Worm (Caenorhabditis elegans): ENCODE results near the gene ceh-22.

ceh-22 gene

ce11 chrV:10722595-10722994, 50.9 kb downstream of the ceh-22 start (continued):
- TF ChIP-seq dpl-1 (GFP tag; optimal IDR thresholded peaks at IDR 0.05) (peak in 1 of 3 experiments; percentile 23), vab-15 (tag; optimal IDR thresholded peaks at IDR 0.05) (no peak), C16A3.4 (tag; optimal IDR thresholded peaks at IDR 0.05) (no peak), egl-27 (tag; optimal IDR thresholded peaks at IDR 0.05) (no peak), aha-1 (tag; optimal IDR thresholded peaks at IDR 0.05) (no peak), nhr-90 (tag; optimal IDR thresholded peaks at IDR 0.05; ENCODE audit: poor library complexity) (no peak), hpl-2 (GFP tag; optimal IDR thresholded peaks at IDR 0.05) (no peak), mep-1 (tag; optimal IDR thresholded peaks at IDR 0.05) (no peak), nhr-47 (tag; optimal IDR thresholded peaks at IDR 0.05) (no peak), lin-13 (GFP tag; optimal IDR thresholded peaks at IDR 0.05) (no peak), alr-1 (tag; optimal IDR thresholded peaks at IDR 0.05; ENCODE audit: borderline replicate concordance) (no peak), egl-13 (tag; optimal IDR thresholded peaks at IDR 0.05) (no peak), lin-35 (GFP tag; optimal IDR thresholded peaks at IDR 0.05) (peak in 1 of 2 experiments; percentile 77), nhr-12 (tag; optimal IDR thresholded peaks at IDR 0.05) (no peak), nhr-11 (tag; optimal IDR thresholded peaks at IDR 0.05) (no peak), zag-1 (tag; optimal IDR thresholded peaks at IDR 0.05) (no peak), hlh-4 (tag; optimal IDR thresholded peaks at IDR 0.05) (no peak), ceh-88 (GFP tag; IDR thresholded peaks at IDR 0.05) (no peak), ceh-63 (GFP tag; optimal IDR thresholded peaks at IDR 0.05) (no peak), sup-37 (GFP tag; optimal IDR thresholded peaks at IDR 0.05) (no peak), lir-3 (tag; optimal IDR thresholded peaks at IDR 0.05; ENCODE audit: poor library complexity) (no peak), ces-1 (GFP tag; optimal IDR thresholded peaks at IDR 0.05) (no peak), isw-1 (GFP tag; IDR thresholded peaks at IDR 0.05) (no peak), xbp-1 (tag; optimal IDR thresholded peaks at IDR 0.05) (no peak), ceh-82 (tag; optimal IDR thresholded peaks at IDR 0.05) (no peak), aly-2 (tag; optimal IDR thresholded peaks at IDR 0.05) (no peak), pag-3 (tag; optimal IDR thresholded peaks at IDR 0.05; ENCODE audit: borderline replicate concordance, insufficient read depth) (no peak), nhr-237 (tag; optimal IDR thresholded peaks at IDR 0.05) (no peak), tbx-2 (tag; optimal IDR thresholded peaks at IDR 0.05) (peak; percentile 13), lsy-2 (tag; optimal IDR thresholded peaks at IDR 0.05) (no peak), tlp-1 (tag; optimal IDR thresholded peaks at IDR 0.05) (no peak), mab-9 (GFP tag; IDR thresholded peaks at IDR 0.05) (no peak), nhr-28 (tag; optimal IDR thresholded peaks at IDR 0.05) (no peak), Y116A8C.19 (tag; optimal IDR thresholded peaks at IDR 0.05; ENCODE audit: borderline replicate concordance) (no peak), grh-1 (GFP tag; IDR thresholded peaks at IDR 0.05) (no peak), ceh-8 (GFP tag; optimal IDR thresholded peaks at IDR 0.05) (no peak), dsc-1 (tag; optimal IDR thresholded peaks at IDR 0.05) (no peak), ztf-4 (tag; optimal IDR thresholded peaks at IDR 0.05) (peak; percentile 43), F16B12.6 (tag; optimal IDR thresholded peaks at IDR 0.05) (no peak), nhr-20 (tag; optimal IDR thresholded peaks at IDR 0.05) (peak; percentile 56), skn-1 (tag; optimal IDR thresholded peaks at IDR 0.05) (no peak), fkh-8 (tag; optimal IDR thresholded peaks at IDR 0.05) (no peak), snu-23 (GFP tag; optimal IDR thresholded peaks at IDR 0.05) (peak; percentile 17), unc-130 (tag; optimal IDR thresholded peaks at IDR 0.05) (peak; percentile 31), mdl-1 (tag; optimal IDR thresholded peaks at IDR 0.05) (peak in 1 of 2 experiments; percentile 62), sox-4 (tag; optimal IDR thresholded peaks at IDR 0.05) (no peak), unc-98 (GFP tag; IDR thresholded peaks at IDR 0.05) (no peak), fkh-4 (tag; optimal IDR thresholded peaks at IDR 0.05; ENCODE audit: borderline replicate concordance) (no peak), blmp-1 (tag; optimal IDR thresholded peaks at IDR 0.05) (peak; percentile 63), lin-14 (GFP tag; optimal IDR thresholded peaks at IDR 0.05) (no peak), lin-39 (tag; optimal IDR thresholded peaks at IDR 0.05) (no peak), unc-62 (GFP tag; optimal IDR thresholded peaks at IDR 0.05) (no peak), fkh-10 (GFP tag; optimal IDR thresholded peaks at IDR 0.05) (no peak)
